Fruit fly (Drosophila melanogaster) whole organism, embryonic: ENCODE data around the gene CG17646.

Source experiments
- Asciz ChIP-seq: fragments of 200-800 bp; sonication (Bioruptor generic); optimal IDR thresholded peaks from 2 replicates; lab custom pipeline; 2017; ENCODE audit warnings: missing biosample characterization, mild to moderate bottlenecking, missing genetic modification characterization, missing genetic modification reagents
- B-H1 ChIP-seq: fragments of 200-800 bp; sonication (Bioruptor generic); IDR thresholded peaks from 3 replicates; pipeline ENCODE4 v1.3.6; 2022; ENCODE audit warnings: missing biosample characterization, missing genetic modification characterization
- Bteb2 ChIP-seq: fragments of 200-800 bp; sonication (Bioruptor generic); optimal IDR thresholded peaks from 2 replicates; lab custom pipeline; 2016; ENCODE audit warnings: missing biosample characterization, missing genetic modification characterization
- CG12942 ChIP-seq: fragments of 200-800 bp; sonication (Bioruptor generic); optimal IDR thresholded peaks from 3 replicates; lab custom pipeline; 2016; ENCODE audit warnings: missing biosample characterization, missing genetic modification characterization
- CG14441 ChIP-seq: fragments of 200-800 bp; sonication (Bioruptor generic); IDR thresholded peaks from 2 replicates; pipeline ENCODE4 v1.3.6; 2022; ENCODE audit warnings: missing biosample characterization, missing genetic modification characterization
- CG14860 ChIP-seq: fragments of 200-800 bp; sonication (Bioruptor generic); IDR thresholded peaks from 3 replicates; pipeline ENCODE4 v1.3.6; 2022; ENCODE audit warnings: missing biosample characterization, missing genetic modification characterization; ENCODE audit not compliant: partially characterized antibody
- CG17361 ChIP-seq: fragments of 200-800 bp; sonication (Bioruptor generic); IDR thresholded peaks from 3 replicates; pipeline ENCODE4 v1.3.6; 2022; ENCODE audit warnings: missing biosample characterization, missing genetic modification characterization
- CG17802 ChIP-seq: fragments of 200-800 bp; sonication (Bioruptor generic); optimal IDR thresholded peaks from 2 replicates; lab custom pipeline; 2018; ENCODE audit warnings: missing biosample characterization, mild to moderate bottlenecking, missing genetic modification characterization, moderate library complexity
- CG1792 ChIP-seq: fragments of 200-800 bp; sonication (Bioruptor generic); optimal IDR thresholded peaks from 2 replicates; lab custom pipeline; 2016; ENCODE audit warnings: missing biosample characterization, missing genetic modification characterization
- CG18764 ChIP-seq: fragments of 200-800 bp; sonication (Bioruptor generic); optimal IDR thresholded peaks from 3 replicates; lab custom pipeline; 2016; ENCODE audit warnings: missing biosample characterization, missing genetic modification characterization
- CG2202 ChIP-seq: fragments of 200-800 bp; sonication (Bioruptor generic); optimal IDR thresholded peaks from 2 replicates; lab custom pipeline; 2018; ENCODE audit warnings: missing biosample characterization, mild to moderate bottlenecking, missing genetic modification characterization
- CG30020 ChIP-seq: fragments of 200-800 bp; optimal IDR thresholded peaks from 2 replicates; lab custom pipeline; 2019; ENCODE audit warnings: missing biosample characterization, mild to moderate bottlenecking, missing genetic modification characterization, moderate library complexity
- CG4360 ChIP-seq: fragments of 200-800 bp; sonication (Bioruptor generic); IDR thresholded peaks from 2 replicates; pipeline ENCODE4 v1.3.6; 2022; ENCODE audit warnings: missing biosample characterization, missing genetic modification characterization
- CG7963 ChIP-seq: fragments of 200-800 bp; sonication (Bioruptor generic); IDR thresholded peaks from 3 replicates; pipeline ENCODE4 v1.3.6; 2022; ENCODE audit warnings: missing biosample characterization, missing genetic modification characterization; ENCODE audit not compliant: partially characterized antibody
- CG7987 ChIP-seq: fragments of 200-800 bp; sonication (Bioruptor generic); optimal IDR thresholded peaks from 2 replicates; lab custom pipeline; 2018; ENCODE audit warnings: missing biosample characterization, mild to moderate bottlenecking, missing genetic modification characterization, moderate library complexity
- CG9797 ChIP-seq: fragments of 200-800 bp; sonication (Bioruptor generic); optimal IDR thresholded peaks from 3 replicates; lab custom pipeline; 2018; ENCODE audit warnings: missing biosample characterization, mild to moderate bottlenecking, missing genetic modification characterization
- CHES-1-like ChIP-seq: fragments of 200-800 bp; sonication (Bioruptor generic); optimal IDR thresholded peaks from 2 replicates; lab custom pipeline; 2016; ENCODE audit warnings: missing biosample characterization, missing genetic modification characterization
- Doc2 ChIP-seq: fragments of 200-800 bp; sonication (Bioruptor generic); IDR thresholded peaks from 2 replicates; pipeline ENCODE4 v1.3.6; 2022; ENCODE audit warnings: missing biosample characterization, missing genetic modification characterization
- ERR ChIP-seq: fragments of 200-800 bp; sonication (Bioruptor generic); optimal IDR thresholded peaks from 2 replicates; lab custom pipeline; 2016; ENCODE audit warnings: missing biosample characterization, missing genetic modification characterization
- Ets65A ChIP-seq: fragments of 200-800 bp; sonication (Bioruptor generic); peaks from one replicate; lab custom pipeline; 2016; ENCODE audit warnings: missing biosample characterization, missing genetic modification characterization
- HHEX ChIP-seq: fragments of 200-800 bp; sonication (Bioruptor generic); optimal IDR thresholded peaks from 3 replicates; lab custom pipeline; 2017; ENCODE audit warnings: missing biosample characterization, mild to moderate bottlenecking, missing genetic modification characterization, missing genetic modification reagents
- Hand ChIP-seq: fragments of 200-800 bp; sonication (Bioruptor generic); optimal IDR thresholded peaks from 2 replicates; lab custom pipeline; 2017; ENCODE audit warnings: mild to moderate bottlenecking, missing biosample characterization, missing genetic modification reagents, missing genetic modification characterization
- Hr3 ChIP-seq: fragments of 200-800 bp; sonication (Bioruptor generic); optimal IDR thresholded peaks from 3 replicates; lab custom pipeline; 2016; ENCODE audit warnings: missing biosample characterization, missing genetic modification characterization
- Ravus ChIP-seq: fragments of 200-800 bp; sonication (Bioruptor generic); IDR thresholded peaks from 2 replicates; pipeline ENCODE4 v1.3.6; 2022; ENCODE audit warnings: missing biosample characterization, missing genetic modification characterization
- Rfx ChIP-seq: fragments of 200-800 bp; sonication (Bioruptor generic); IDR thresholded peaks from 2 replicates; pipeline ENCODE4 v1.3.6; 2022; ENCODE audit warnings: missing biosample characterization, missing genetic modification characterization
- Sin3A ChIP-seq: fragments of >200 bp; optimal IDR thresholded peaks from 2 replicates; lab custom pipeline; 2018
- Sox102F ChIP-seq: fragments of 200-800 bp; sonication (Bioruptor generic); optimal IDR thresholded peaks from 2 replicates; lab custom pipeline; 2018; ENCODE audit warnings: missing biosample characterization, mild to moderate bottlenecking, missing genetic modification characterization, moderate library complexity
- Vsx1 ChIP-seq: fragments of 200-800 bp; sonication (Bioruptor generic); optimal IDR thresholded peaks from 2 replicates; lab custom pipeline; 2017; ENCODE audit warnings: missing biosample characterization, mild to moderate bottlenecking, missing genetic modification characterization, missing genetic modification reagents
- aop ChIP-seq: fragments of 200-800 bp; sonication (Bioruptor generic); IDR thresholded peaks from 2 replicates; pipeline ENCODE4 v1.3.6; 2022; ENCODE audit warnings: missing biosample characterization, missing genetic modification characterization
- bab2 ChIP-seq: fragments of 200-800 bp; sonication (Bioruptor generic); optimal IDR thresholded peaks from 2 replicates; lab custom pipeline; 2016; ENCODE audit warnings: missing biosample characterization, missing genetic modification characterization
- bowl ChIP-seq: fragments of 200-800 bp; sonication (Bioruptor generic); IDR thresholded peaks from 2 replicates; pipeline ENCODE4 v1.3.6; 2022; ENCODE audit warnings: missing biosample characterization, missing genetic modification characterization
- btn ChIP-seq: fragments of 200-800 bp; sonication (Bioruptor generic); optimal IDR thresholded peaks from 2 replicates; lab custom pipeline; 2016; ENCODE audit warnings: missing biosample characterization, missing genetic modification characterization
- cad ChIP-seq: fragments of >200 bp; optimal IDR thresholded peaks from 2 replicates; lab custom pipeline; 2017; ENCODE audit warnings: missing biosample characterization, missing genetic modification characterization
- cg ChIP-seq: fragments of 200-800 bp; sonication (Bioruptor generic); optimal IDR thresholded peaks from 3 replicates; lab custom pipeline; 2019; ENCODE audit warnings: missing biosample characterization, mild to moderate bottlenecking, missing genetic modification characterization, moderate library complexity
- chm ChIP-seq: fragments of 200-800 bp; sonication (Bioruptor generic); IDR thresholded peaks from 2 replicates; pipeline ENCODE4 v1.3.6; 2022; ENCODE audit warnings: missing biosample characterization, missing genetic modification characterization
- danr ChIP-seq: fragments of 200-800 bp; sonication (Bioruptor generic); IDR thresholded peaks from 2 replicates; pipeline ENCODE4 v1.3.6; 2022; ENCODE audit warnings: missing biosample characterization, missing genetic modification characterization
- dmrt99B ChIP-seq: fragments of 200-800 bp; sonication (Bioruptor generic); optimal IDR thresholded peaks from 2 replicates; lab custom pipeline; 2018; ENCODE audit warnings: missing biosample characterization, mild to moderate bottlenecking, missing genetic modification characterization, moderate library complexity
- ewg ChIP-seq: fragments of 200-800 bp; sonication (Bioruptor generic); optimal IDR thresholded peaks from 3 replicates; lab custom pipeline; 2017; ENCODE audit warnings: mild to moderate bottlenecking, missing biosample characterization, missing genetic modification reagents, missing genetic modification characterization
- fd3F ChIP-seq: fragments of 200-800 bp; sonication (Bioruptor generic); optimal IDR thresholded peaks from 2 replicates; lab custom pipeline; 2018; ENCODE audit warnings: missing biosample characterization, mild to moderate bottlenecking, missing genetic modification characterization, moderate library complexity
- gcm ChIP-seq: fragments of 200-800 bp; sonication (Bioruptor generic); optimal IDR thresholded peaks from 2 replicates; lab custom pipeline; 2019; ENCODE audit warnings: missing biosample characterization, mild to moderate bottlenecking, missing genetic modification characterization, moderate library complexity
- gcm2 ChIP-seq: fragments of 200-800 bp; sonication (Bioruptor generic); optimal IDR thresholded peaks from 2 replicates; lab custom pipeline; 2016; ENCODE audit warnings: missing biosample characterization, missing genetic modification characterization
- gro ChIP-seq: fragments of 200-800 bp; sonication (Bioruptor generic); optimal IDR thresholded peaks from 2 replicates; lab custom pipeline; 2016; ENCODE audit warnings: missing biosample characterization, missing genetic modification characterization
- gt ChIP-seq: fragments of 200-800 bp; sonication (Bioruptor generic); IDR thresholded peaks from 2 replicates; pipeline ENCODE4 v1.3.6; 2022; ENCODE audit warnings: missing biosample characterization, missing genetic modification characterization
- kni ChIP-seq: fragments of 200-800 bp; sonication (Bioruptor generic); optimal IDR thresholded peaks from 3 replicates; lab custom pipeline; 2017; ENCODE audit warnings: mild to moderate bottlenecking, missing biosample characterization, missing genetic modification reagents, missing genetic modification characterization
- lilli ChIP-seq: fragments of 200-800 bp; sonication (Bioruptor generic); optimal IDR thresholded peaks from 3 replicates; lab custom pipeline; 2016; ENCODE audit warnings: missing biosample characterization, missing genetic modification characterization
- pan ChIP-seq, 4 experiments: fragments of >200 bp in 3 of 4; fragments of 200-800 bp in 1 of 4; sonication (Bioruptor generic) in 1 of 4; optimal IDR thresholded peaks in 3 of 4; IDR thresholded peaks in 1 of 4; 2 replicates each; pipeline versions ENCODE4 v1.3.6 to Lab custom; 2017 to 2022; ENCODE audit warnings: missing biosample characterization in 2 of 4, missing genetic modification characterization in 2 of 4, mixed read lengths in 1 of 4
- sna ChIP-seq: fragments of 200-800 bp; sonication (Bioruptor generic); IDR thresholded peaks from 2 replicates; pipeline ENCODE4 v1.3.6; 2022; ENCODE audit warnings: missing biosample characterization, missing genetic modification characterization; ENCODE audit not compliant: partially characterized antibody
- sob ChIP-seq: fragments of 200-800 bp; sonication (Bioruptor generic); IDR thresholded peaks from 2 replicates; pipeline ENCODE4 v1.3.6; 2022; ENCODE audit warnings: missing biosample characterization, missing genetic modification characterization
- usp ChIP-seq: fragments of >200 bp; optimal IDR thresholded peaks from 2 replicates; lab custom pipeline; 2017; ENCODE audit warnings: missing biosample characterization, missing genetic modification characterization
- zfh1 ChIP-seq: fragments of 200-800 bp; sonication (Bioruptor generic); IDR thresholded peaks from 3 replicates; pipeline ENCODE4 v1.3.6; 2022; ENCODE audit warnings: missing biosample characterization, missing genetic modification characterization

CG17646 gene

dm6 chr2L:1737057-1737581 lies 4.8 kb downstream of the CG17646 start (continued):
- TF ChIP-seq Ravus (GFP tag; lab: Robert Waterston, UW) (peak; percentile 64; the same call in 1 of the 2 replicates), aop (GFP tag; lab: Robert Waterston, UW) (no peak), cg (no peak), gcm2 (GFP tag; lab: Kevin White, UChicago) (peak; percentile 67), ewg (peak; percentile 89), CG4360 (GFP tag; lab: Robert Waterston, UW) (no peak; the same call in 1 of the 2 replicates), Ets65A (GFP tag; lab: Kevin White, UChicago) (peak; percentile 99), Rfx (GFP tag; lab: Robert Waterston, UW) (peak; percentile 68), CG14860 (0 out of 3 replicates have a peak, but pooled peaks have one; percentile 25), CG2202 (peak; percentile 69), Sin3A (lab: Kevin White, UChicago) (no peak), gro (GFP tag; lab: Kevin White, UChicago) (peak; percentile 68), usp (GFP tag; lab: Kevin White, UChicago) (no peak), Sox102F (GFP tag; lab: Kevin White, UChicago) (peak; percentile 96), chm (GFP tag; lab: Robert Waterston, UW) (no peak; the same call in 1 of the 2 replicates), HHEX (GFP tag; lab: Kevin White, UChicago) (peak; percentile 78), CG7987 (GFP tag; lab: Kevin White, UChicago) (peak; percentile 39), danr (GFP tag; lab: Robert Waterston, UW) (peak; percentile 70), Doc2 (GFP tag; lab: Robert Waterston, UW) (peak; percentile 42; the same call in 1 of the 2 replicates), CG17802 (tag; lab: Kevin White, UChicago) (peak; percentile 52), CG30020 (tag; lab: Kevin White, UChicago) (peak; percentile 12), sna (GFP tag; lab: Robert Waterston, UW) (0 out of 2 replicates have a peak, but pooled peaks have one; percentile 14), zfh1 (GFP tag; lab: Robert Waterston, UW) (peak; percentile 82), Bteb2 (peak; percentile 87), CG1792 (GFP tag; lab: Kevin White, UChicago) (peak; percentile 74), Asciz (GFP tag; lab: Kevin White, UChicago) (peak; percentile 80), btn (GFP tag; lab: Kevin White, UChicago) (peak; percentile 78), Vsx1 (GFP tag; lab: Kevin White, UChicago) (peak; percentile 56), sob (GFP tag; lab: Robert Waterston, UW) (peak; percentile 85), dmrt99B (tag; lab: Kevin White, UChicago) (peak; percentile 94), cad (no peak), lilli (GFP tag; lab: Kevin White, UChicago) (peak; percentile 92), gcm (GFP tag; lab: Kevin White, UChicago) (peak; percentile 81), CG14441 (GFP tag; lab: Robert Waterston, UW) (peak; percentile 83), B-H1 (GFP tag; lab: Robert Waterston, UW) (peak; percentile 66), bowl (no peak), CG7963 (GFP tag; lab: Robert Waterston, UW) (peak; percentile 9; the same call in 1 of the 3 replicates), kni (GFP tag; lab: Kevin White, UChicago) (no peak), CG18764 (GFP tag; lab: Kevin White, UChicago) (peak; percentile 86), CG12942 (GFP tag; lab: Kevin White, UChicago) (peak; percentile 92), Hand (GFP tag; lab: Kevin White, UChicago) (peak; percentile 14), gt (GFP tag; lab: Robert Waterston, UW) (peak; percentile 49; the same call in 1 of the 2 replicates), CHES-1-like (GFP tag; lab: Kevin White, UChicago) (peak; percentile 87), pan (optimal IDR thresholded peaks at IDR 0.05; lab: Kevin White, UChicago) (peak in 1 of 2 experiments; percentile 48), pan (GFP tag; optimal IDR thresholded peaks at IDR 0.05 in 1 of 2, IDR thresholded peaks at IDR 0.05 in 1 of 2) (peak in 1 of 2 experiments; percentile 90), fd3F (GFP tag; lab: Kevin White, UChicago) (peak; percentile 76), ERR (GFP tag; lab: Kevin White, UChicago) (peak; percentile 63), Hr3 (GFP tag; lab: Kevin White, UChicago) (peak; percentile 93), CG17361 (GFP tag; lab: Robert Waterston, UW) (peak; percentile 93), bab2 (peak; percentile 91), CG9797 (GFP tag; lab: Kevin White, UChicago) (no peak)
